Worm (Caenorhabditis elegans): ENCODE measurements around the gene Y32B12B.1.
"Not testable (repeated sequence)": the region's sequence is repeated elsewhere in the genome, so short reads cannot be mapped to it uniquely, and the experiment has no call there.

Y32B12B.1 gene

DNA sequence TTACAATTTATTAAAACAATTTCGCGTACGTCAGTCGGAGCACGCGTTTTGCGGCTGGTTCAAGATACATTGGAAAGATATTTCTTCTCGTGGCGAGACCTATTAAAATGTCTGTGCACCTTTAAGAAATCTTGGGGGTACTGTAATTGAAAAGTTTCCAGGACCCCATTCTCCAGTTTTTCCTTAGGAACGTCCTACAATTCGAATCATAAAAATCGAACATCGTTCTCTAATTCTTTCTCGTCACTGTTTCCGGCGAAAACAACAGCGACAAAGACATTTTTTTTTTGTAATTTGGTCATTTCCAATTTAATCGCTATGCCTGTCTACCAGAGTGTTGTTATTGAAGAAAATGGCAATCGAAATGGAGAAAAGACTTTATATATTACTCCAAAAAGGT lies at the start of gene Y32B12B.1:
Gene Y32B12B.1 (plus strand): TSS at position 301 of the 400 bp plus-strand sequence.
- TF ChIP-seq him-1 (tag; optimal IDR thresholded peaks at IDR 0.05) (no peak), dao-5 (tag; optimal IDR thresholded peaks at IDR 0.05) (no peak)

- TF ChIP-seq W03F9.2 (tag; optimal IDR thresholded peaks at IDR 0.05) (no peak), him-1 (tag; optimal IDR thresholded peaks at IDR 0.05) (no peak), dao-5 (tag; optimal IDR thresholded peaks at IDR 0.05) (no peak)
Measured at ce11 chrV:16487474-16487873, 49.3 kb upstream of the Y32B12B.1 start, which contains the start of gene Y32B12A.5. Gene Y32B12A.5 (minus strand): TSS chrV:16487574.

ce11 chrV:16488172-16488571 lies 48.6 kb upstream of the Y32B12B.1 start, which contains the start of gene sqst-4:
Gene sqst-4 (plus strand): TSS chrV:16488472.
- no peak for TF ChIP-seq dao-5 (tag; optimal IDR thresholded peaks at IDR 0.05)
- no peak for TF ChIP-seq W03F9.2 (tag; optimal IDR thresholded peaks at IDR 0.05)
- TF ChIP-seq him-1 (tag; optimal IDR thresholded peaks at IDR 0.05) = no peak

DNA sequence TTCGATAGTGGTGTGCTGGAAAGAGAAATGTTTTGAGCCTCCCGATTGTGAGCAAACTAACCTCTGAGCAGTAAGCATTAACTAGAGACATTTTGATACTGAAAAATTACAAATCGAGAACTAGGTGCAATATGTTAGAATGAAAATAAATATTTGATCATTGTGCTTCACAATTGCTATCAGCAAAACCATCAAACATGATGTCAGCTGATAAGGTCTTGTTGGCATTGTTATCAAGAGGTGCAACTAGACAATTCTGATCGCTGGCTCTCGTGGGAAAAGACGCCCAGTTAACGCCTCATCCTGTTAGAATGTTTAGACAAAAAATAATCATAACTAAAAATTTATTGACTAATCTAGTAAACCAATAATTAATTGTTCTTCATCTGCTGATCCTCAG lies 42.4 kb upstream of the Y32B12B.1 start, which contains the start of gene comt-2:
Gene comt-2 (minus strand): TSS at position 131 of the 400 bp plus-strand sequence.
- TF ChIP-seq dao-5 (tag; optimal IDR thresholded peaks at IDR 0.05) (no peak), W03F9.2 (tag; optimal IDR thresholded peaks at IDR 0.05) (no peak), him-1 (tag; optimal IDR thresholded peaks at IDR 0.05) (no peak)

DNA sequence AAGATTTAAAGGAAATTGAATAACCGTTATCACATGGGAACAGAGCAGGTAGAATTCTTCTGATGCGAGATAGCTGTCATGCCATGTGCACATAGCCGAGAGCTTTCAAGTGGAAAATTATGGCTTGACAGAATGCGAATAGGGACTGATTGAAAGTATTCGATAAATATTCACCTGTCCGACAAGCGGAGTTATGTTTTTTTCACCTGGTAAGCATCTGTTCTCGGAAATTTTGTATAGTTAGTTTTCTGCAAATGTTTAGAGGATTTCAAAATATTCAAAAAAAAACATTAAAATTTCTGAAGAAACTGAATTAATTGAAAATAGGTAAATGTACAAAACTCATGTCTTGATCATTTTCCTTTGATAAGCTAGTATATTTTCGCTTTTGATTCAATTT lies 39.3 kb upstream of the Y32B12B.1 start, which contains the start of gene srh-136:
Gene srh-136 (minus strand): TSS at position 93 of the 400 bp plus-strand sequence.
- TF ChIP-seq dao-5 (tag; optimal IDR thresholded peaks at IDR 0.05) = no peak
- TF ChIP-seq him-1 (tag; optimal IDR thresholded peaks at IDR 0.05) = no peak
- no peak for TF ChIP-seq W03F9.2 (tag; optimal IDR thresholded peaks at IDR 0.05)

DNA sequence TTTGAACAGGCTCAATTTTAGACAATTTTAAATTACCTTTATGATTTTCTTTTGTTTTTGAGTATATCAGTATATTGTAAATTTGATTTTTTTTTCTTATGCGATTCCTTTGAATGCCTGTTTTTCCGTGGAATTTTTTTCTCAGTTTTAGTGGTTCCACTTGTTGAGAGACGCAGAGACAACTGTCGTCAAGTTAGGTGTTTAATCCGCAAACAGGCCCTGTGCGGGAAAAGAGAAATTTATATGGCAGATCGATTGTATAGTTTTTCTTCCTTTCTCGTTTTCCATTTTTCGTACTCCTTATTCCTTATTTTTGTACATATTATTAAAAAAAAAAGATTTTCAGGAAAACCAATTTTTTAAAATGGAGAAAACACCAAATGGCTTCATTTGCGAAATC lies 37.8 kb upstream of the Y32B12B.1 start, which contains the start of gene F36D3.1:
Gene F36D3.1 (plus strand): TSS at position 347 of the 400 bp plus-strand sequence.
- no peak for TF ChIP-seq him-1 (tag; optimal IDR thresholded peaks at IDR 0.05)
- TF ChIP-seq W03F9.2 (tag; optimal IDR thresholded peaks at IDR 0.05) = no peak
- no peak for TF ChIP-seq dao-5 (tag; optimal IDR thresholded peaks at IDR 0.05)

- no peak for TF ChIP-seq W03F9.2 (tag; optimal IDR thresholded peaks at IDR 0.05)
- TF ChIP-seq him-1 (tag; optimal IDR thresholded peaks at IDR 0.05) = no peak
Measured at ce11 chrV:16503164-16503563, 33.6 kb upstream of the Y32B12B.1 start, which contains the start of gene F36D3.14. Gene F36D3.14 (minus strand): TSS chrV:16503264.

ce11 chrV:16505828-16506227 lies 31.0 kb upstream of the Y32B12B.1 start, which contains the start of gene nhr-54:
Gene nhr-54 (minus strand): TSS chrV:16505928.
- TF ChIP-seq him-1 (tag; optimal IDR thresholded peaks at IDR 0.05) (no peak), W03F9.2 (tag; optimal IDR thresholded peaks at IDR 0.05) (no peak), dao-5 (tag; optimal IDR thresholded peaks at IDR 0.05) (no peak)

ce11 chrV:16506650-16507049 lies 30.2 kb upstream of the Y32B12B.1 start:
- TF ChIP-seq him-1 (tag; optimal IDR thresholded peaks at IDR 0.05) (no peak), W03F9.2 (tag; optimal IDR thresholded peaks at IDR 0.05) (no peak), dao-5 (tag; optimal IDR thresholded peaks at IDR 0.05) (no peak)

DNA sequence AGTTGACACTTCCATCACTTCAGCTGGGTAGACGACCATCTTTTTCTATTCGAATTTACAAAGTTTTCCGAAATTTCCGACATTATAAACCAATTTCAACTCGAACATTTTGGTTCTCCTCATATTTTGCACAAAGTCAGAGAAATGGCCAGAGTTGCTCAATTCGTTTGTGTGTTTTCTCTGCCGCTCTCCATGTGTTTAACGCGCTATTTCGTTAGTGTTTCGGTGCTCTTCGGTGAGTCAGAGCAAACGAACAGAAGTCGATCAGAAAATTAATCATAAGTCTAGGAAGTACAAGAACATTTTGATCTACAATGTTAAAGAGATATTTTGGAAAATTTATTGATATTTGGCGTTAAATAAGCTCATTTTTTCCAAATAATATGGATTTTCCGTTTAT lies 28.1 kb upstream of the Y32B12B.1 start, which contains the start of gene srr-3:
Gene srr-3 (minus strand): TSS at position 101 of the 400 bp plus-strand sequence.
- TF ChIP-seq dao-5 (tag; optimal IDR thresholded peaks at IDR 0.05) (no peak), him-1 (tag; optimal IDR thresholded peaks at IDR 0.05) (no peak), W03F9.2 (tag; optimal IDR thresholded peaks at IDR 0.05) (no peak)

- not testable (repeated sequence) for TF ChIP-seq dao-5, him-1, W03F9.2 (tag; optimal IDR thresholded peaks at IDR 0.05)
Measured at ce11 chrV:16515140-16515539, 21.7 kb upstream of the Y32B12B.1 start, which contains the start of gene F36D3.5. Gene F36D3.5 (minus strand): TSS chrV:16515240.

DNA sequence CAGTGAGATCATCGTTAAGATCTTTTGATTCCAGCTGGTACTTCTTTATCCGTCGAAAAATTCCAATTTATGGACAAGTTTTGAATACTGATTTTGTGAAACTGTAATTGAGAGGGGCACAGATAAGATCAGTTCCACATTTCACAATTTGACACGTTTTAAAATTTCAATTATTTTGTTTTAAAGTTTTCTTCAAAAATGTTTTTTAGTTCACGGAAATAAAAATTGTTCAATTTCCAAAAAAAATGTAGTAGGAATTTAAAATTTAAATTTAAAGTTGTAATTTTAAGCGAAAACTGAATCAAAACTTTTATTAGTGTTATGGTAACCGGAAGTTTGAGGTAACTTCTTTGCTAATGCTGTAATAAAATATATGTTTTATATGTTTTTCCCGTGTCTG lies 19.2 kb upstream of the Y32B12B.1 start, which contains the start of gene F36D3.4:
Gene F36D3.4 (minus strand): TSS at position 101 of the 400 bp plus-strand sequence.
- no peak for TF ChIP-seq dao-5 (tag; optimal IDR thresholded peaks at IDR 0.05)
- TF ChIP-seq him-1 (tag; optimal IDR thresholded peaks at IDR 0.05) = no peak
- no peak for TF ChIP-seq W03F9.2 (tag; optimal IDR thresholded peaks at IDR 0.05)

DNA sequence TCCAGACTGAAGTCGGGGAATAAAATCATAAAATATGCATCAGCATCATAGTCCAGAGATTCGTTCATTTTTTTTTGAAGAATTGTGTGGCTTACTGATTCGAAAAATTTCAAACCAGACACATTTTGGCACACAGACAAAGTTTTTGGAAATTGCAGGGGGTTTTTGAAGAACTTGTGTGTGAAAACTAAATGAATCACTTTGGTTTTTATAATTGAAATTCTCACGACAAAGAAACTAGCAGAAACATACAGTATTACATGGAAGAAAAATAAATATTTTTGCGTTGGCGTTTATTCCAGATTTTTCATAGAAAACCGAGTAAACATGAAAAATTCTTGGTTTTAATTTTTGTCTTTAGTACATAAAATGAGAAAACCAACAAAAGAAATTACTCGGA lies 14.6 kb upstream of the Y32B12B.1 start, which contains the start of gene srw-34:
Gene srw-34 (minus strand): TSS at position 101 of the 400 bp plus-strand sequence.
- TF ChIP-seq dao-5 (tag; optimal IDR thresholded peaks at IDR 0.05) = no peak
- TF ChIP-seq him-1 (tag; optimal IDR thresholded peaks at IDR 0.05) = no peak
- TF ChIP-seq W03F9.2 (tag; optimal IDR thresholded peaks at IDR 0.05) = no peak

DNA sequence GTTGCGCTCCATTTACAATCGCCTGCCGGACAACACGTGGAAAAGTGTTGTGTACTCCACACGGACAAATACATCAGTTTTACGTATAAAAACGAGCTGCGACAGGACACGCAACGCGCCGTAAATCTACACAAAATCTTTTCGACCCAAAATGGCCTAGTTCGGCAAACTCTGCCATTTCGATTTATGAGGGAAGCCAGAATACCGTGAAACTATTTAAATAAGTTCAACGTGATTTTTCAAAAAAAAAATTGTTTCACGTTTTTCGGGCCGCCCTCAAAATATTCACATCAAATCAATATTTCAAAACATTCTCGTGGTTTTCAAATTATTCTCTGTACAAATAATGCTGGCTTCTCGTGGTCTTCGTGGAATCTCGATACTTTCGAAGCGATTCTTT lies 9.9 kb upstream of the Y32B12B.1 start, which contains the start of gene F36D3.8:
Gene F36D3.8 (plus strand): TSS at position 301 of the 400 bp plus-strand sequence.
- no peak for TF ChIP-seq W03F9.2 (tag; optimal IDR thresholded peaks at IDR 0.05)
- no peak for TF ChIP-seq him-1 (tag; optimal IDR thresholded peaks at IDR 0.05)
- no peak for TF ChIP-seq dao-5 (tag; optimal IDR thresholded peaks at IDR 0.05)

Data from whole organism, L4/young adult.